Worm (Caenorhabditis elegans) whole organism, midembryonic: ENCODE results near the gene K12B6.4.

Experiments used
- T22C8.4 ChIP-seq: fragments of 200-800 bp; sonication (Bioruptor generic); IDR thresholded peaks from 2 replicates; pipeline ENCODE4 v1.3.6; 2022; ENCODE audit warnings: missing genetic modification characterization, missing compliant biosample characterization
- cog-1 ChIP-seq: sonication (generic microtip); optimal IDR thresholded peaks from 2 replicates; lab custom pipeline; 2016; ENCODE audit warnings: missing genetic modification characterization, missing compliant biosample characterization
- flt-1 ChIP-seq: fragments of 200-800 bp; sonication (Bioruptor generic); IDR thresholded peaks from 2 replicates; pipeline ENCODE4 v1.3.6; 2022; ENCODE audit warnings: missing genetic modification characterization, missing compliant biosample characterization
- klf-2 ChIP-seq: fragments of 200-800 bp; sonication (Bioruptor generic); conservative IDR thresholded peaks from 2 replicates; pipeline ENCODE4 v1.3.6; 2022; ENCODE audit warnings: missing genetic modification reagents, missing genetic modification characterization, missing compliant biosample characterization
- med-1 ChIP-seq: sonication (generic microtip); optimal IDR thresholded peaks from 2 replicates; lab custom pipeline; 2017; ENCODE audit warnings: missing genetic modification characterization, mild to moderate bottlenecking, missing compliant biosample characterization, antibody characterized with exemption, missing genetic modification reagents; ENCODE audit not compliant: insufficient read depth
- ref-1 ChIP-seq: fragments of 200-800 bp; sonication (Bioruptor generic); conservative IDR thresholded peaks from 2 replicates; pipeline ENCODE4 v1.3.6; 2022; ENCODE audit warnings: missing genetic modification reagents, missing genetic modification characterization, missing compliant biosample characterization
- tab-1 ChIP-seq: fragments of 200-800 bp; sonication (Bioruptor generic); IDR thresholded peaks from 2 replicates; pipeline ENCODE4 v1.3.6; 2022; ENCODE audit warnings: missing genetic modification characterization, missing compliant biosample characterization
- ztf-23 ChIP-seq: fragments of 200-800 bp; sonication (Bioruptor generic); IDR thresholded peaks from 2 replicates; pipeline ENCODE4 v1.3.6; 2022; ENCODE audit warnings: missing genetic modification reagents, missing genetic modification characterization, missing compliant biosample characterization
- ztf-29 ChIP-seq: fragments of 200-800 bp; sonication (Bioruptor generic); IDR thresholded peaks from 2 replicates; pipeline ENCODE4 v1.3.6; 2022; ENCODE audit warnings: missing genetic modification reagents, missing genetic modification characterization, missing compliant biosample characterization

K12B6.4 gene

DNA sequence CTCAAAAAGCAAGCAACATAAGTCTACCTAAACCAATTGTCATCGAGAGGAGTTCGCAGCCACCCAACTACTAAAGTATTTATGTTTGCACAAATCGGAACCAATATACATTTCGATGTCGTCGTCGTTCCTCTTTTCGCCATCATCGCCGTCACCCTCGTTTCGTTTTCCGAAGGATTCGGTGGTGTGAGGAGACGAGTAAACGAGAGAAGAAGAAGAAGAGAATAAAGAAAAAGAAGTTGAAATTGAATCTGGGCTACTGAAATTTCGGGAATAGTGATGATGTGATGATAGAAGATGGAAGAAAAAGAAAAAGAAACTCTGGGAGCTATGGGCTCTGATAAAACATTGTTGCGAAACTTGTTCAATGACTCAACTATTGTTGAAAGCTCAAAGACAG is 12.5 kb downstream of the K12B6.4 start:
- TF ChIP-seq cog-1 (tag; lab: Kevin White, UChicago) = no peak
- no peak for TF ChIP-seq T22C8.4 (GFP tag; lab: Robert Waterston, UW)
- TF ChIP-seq tab-1 (GFP tag; lab: Robert Waterston, UW) = no peak
- TF ChIP-seq klf-2 (GFP tag; lab: Robert Waterston, UW) = no peak
- no peak for TF ChIP-seq flt-1
- TF ChIP-seq ztf-23 (GFP tag; lab: Robert Waterston, UW) = no peak
- TF ChIP-seq ref-1 (GFP tag; lab: Robert Waterston, UW) = no peak
- no peak for TF ChIP-seq med-1 (GFP tag; lab: Kevin White, UChicago)
- TF ChIP-seq ztf-29 (GFP tag; lab: Robert Waterston, UW) = no peak

- TF ChIP-seq ztf-23 (GFP tag; lab: Robert Waterston, UW) = no peak
- TF ChIP-seq cog-1 (tag; lab: Kevin White, UChicago) = no peak
- no peak for TF ChIP-seq tab-1 (GFP tag; lab: Robert Waterston, UW)
- no peak for TF ChIP-seq med-1 (GFP tag; lab: Kevin White, UChicago)
- TF ChIP-seq klf-2 (GFP tag; lab: Robert Waterston, UW) = no peak
- TF ChIP-seq T22C8.4 (GFP tag; lab: Robert Waterston, UW) = no peak
- TF ChIP-seq ref-1 (GFP tag; lab: Robert Waterston, UW) = no peak
- no peak for TF ChIP-seq flt-1
- no peak for TF ChIP-seq ztf-29 (GFP tag; lab: Robert Waterston, UW)
Measured at ce11 chrV:6267978-6268377, 13.1 kb downstream of the K12B6.4 start.

ce11 chrV:6267237-6267812 is 13.8 kb downstream of the K12B6.4 start, which contains the start of gene mrck-1:
Gene mrck-1, minus strand, starts transcription at chrV:6267287.
- peak; percentile 53 for TF ChIP-seq med-1 (GFP tag; lab: Kevin White, UChicago)
- peak; percentile 90 for TF ChIP-seq tab-1 (GFP tag; lab: Robert Waterston, UW)
- TF ChIP-seq klf-2 (GFP tag; lab: Robert Waterston, UW) = peak; percentile 61
- peak; percentile 94 for TF ChIP-seq cog-1 (tag; lab: Kevin White, UChicago)
- peak; percentile 59 for TF ChIP-seq ref-1 (GFP tag; lab: Robert Waterston, UW)
- TF ChIP-seq flt-1 = peak; percentile 91
- TF ChIP-seq T22C8.4 (GFP tag; lab: Robert Waterston, UW) = peak; percentile 71
- peak; percentile 87 for TF ChIP-seq ztf-23 (GFP tag; lab: Robert Waterston, UW)
- TF ChIP-seq ztf-29 (GFP tag; lab: Robert Waterston, UW) = peak; percentile 60; the same call in 1 of the 2 replicates

ce11 chrV:6259139-6259538 is 21.9 kb downstream of the K12B6.4 start, which contains the start of gene K08B12.1:
Gene K08B12.1, plus strand, starts transcription at chrV:6259367.
- TF ChIP-seq flt-1 (no peak), T22C8.4 (GFP tag; lab: Robert Waterston, UW) (no peak), klf-2 (GFP tag; lab: Robert Waterston, UW) (no peak), med-1 (GFP tag; lab: Kevin White, UChicago) (no peak), ref-1 (GFP tag; lab: Robert Waterston, UW) (no peak), cog-1 (tag; lab: Kevin White, UChicago) (no peak), ztf-29 (GFP tag; lab: Robert Waterston, UW) (no peak), tab-1 (GFP tag; lab: Robert Waterston, UW) (no peak), ztf-23 (GFP tag; lab: Robert Waterston, UW) (no peak)

ce11 chrV:6253936-6254335 is 27.1 kb downstream of the K12B6.4 start:
- TF ChIP-seq cog-1 (tag; lab: Kevin White, UChicago) (no peak), ref-1 (GFP tag; lab: Robert Waterston, UW) (no peak), ztf-23 (GFP tag; lab: Robert Waterston, UW) (no peak), tab-1 (GFP tag; lab: Robert Waterston, UW) (no peak), flt-1 (no peak)

DNA sequence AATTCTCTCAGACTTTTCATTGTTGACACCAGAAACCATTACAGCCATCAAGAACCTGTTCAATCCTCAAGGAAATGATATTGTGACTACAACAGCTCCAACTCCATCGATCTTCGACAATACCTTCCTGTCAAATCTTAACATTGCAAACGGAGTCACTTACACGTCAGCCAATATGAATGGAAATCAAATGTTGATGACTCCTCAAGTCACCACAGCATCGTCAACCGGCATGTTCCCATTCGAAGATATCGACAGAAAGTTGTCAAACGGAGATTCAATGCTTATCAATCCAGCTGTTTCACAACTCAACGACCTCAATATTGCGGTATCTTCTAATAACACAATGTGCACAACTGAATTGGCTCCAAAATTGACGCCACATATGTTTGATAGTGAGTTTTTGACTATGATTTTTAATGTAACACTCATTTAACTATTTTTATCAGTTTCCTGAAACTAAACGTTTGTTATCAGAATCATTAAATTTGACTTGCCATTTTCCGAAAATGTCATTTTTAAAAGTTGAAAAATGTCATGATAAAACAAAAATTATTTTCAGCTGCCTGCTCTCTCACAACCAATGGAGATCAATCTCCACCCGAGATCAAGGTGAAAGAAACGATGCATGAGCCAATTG is 30.0 kb downstream of the K12B6.4 start:
- TF ChIP-seq T22C8.4 (GFP tag; lab: Robert Waterston, UW) = no peak
- no peak for TF ChIP-seq flt-1
- TF ChIP-seq ztf-29 (GFP tag; lab: Robert Waterston, UW) = no peak
- TF ChIP-seq med-1 (GFP tag; lab: Kevin White, UChicago) = no peak
- TF ChIP-seq ztf-23 (GFP tag; lab: Robert Waterston, UW) = no peak
- no peak for TF ChIP-seq cog-1 (tag; lab: Kevin White, UChicago)
- TF ChIP-seq ref-1 (GFP tag; lab: Robert Waterston, UW) = no peak
- TF ChIP-seq klf-2 (GFP tag; lab: Robert Waterston, UW) = no peak
- TF ChIP-seq tab-1 (GFP tag; lab: Robert Waterston, UW) = no peak

- TF ChIP-seq tab-1 (GFP tag; lab: Robert Waterston, UW) (no peak), cog-1 (tag; lab: Kevin White, UChicago) (no peak), flt-1 (no peak), ztf-23 (GFP tag; lab: Robert Waterston, UW) (no peak), med-1 (GFP tag; lab: Kevin White, UChicago) (no peak), klf-2 (GFP tag; lab: Robert Waterston, UW) (no peak), ref-1 (GFP tag; lab: Robert Waterston, UW) (no peak), ztf-29 (GFP tag; lab: Robert Waterston, UW) (no peak), T22C8.4 (GFP tag; lab: Robert Waterston, UW) (no peak)
Measured at ce11 chrV:6249135-6249534, 31.9 kb downstream of the K12B6.4 start.

- TF ChIP-seq ztf-23 (GFP tag; lab: Robert Waterston, UW) (no peak), tab-1 (GFP tag; lab: Robert Waterston, UW) (no peak), ref-1 (GFP tag; lab: Robert Waterston, UW) (no peak), med-1 (GFP tag; lab: Kevin White, UChicago) (no peak), ztf-29 (GFP tag; lab: Robert Waterston, UW) (no peak), T22C8.4 (GFP tag; lab: Robert Waterston, UW) (no peak)
Measured at ce11 chrV:6248714-6249113, 32.4 kb downstream of the K12B6.4 start.
